Worm (Caenorhabditis elegans) whole organism, L4/young adult: ENCODE measurements around the gene math-23.

Experiments used
- dao-5 ChIP-seq: sonication (generic microtip); optimal IDR thresholded peaks from 2 replicates; lab custom pipeline; 2016; ENCODE audit warnings: missing genotype, missing genetic modification characterization, moderate library complexity, missing compliant biosample characterization
- him-1 ChIP-seq: sonication (generic microtip); optimal IDR thresholded peaks from 2 replicates; lab custom pipeline; 2016; ENCODE audit warnings: missing genotype, missing genetic modification reagents, missing genetic modification characterization, missing compliant biosample characterization

DNA sequence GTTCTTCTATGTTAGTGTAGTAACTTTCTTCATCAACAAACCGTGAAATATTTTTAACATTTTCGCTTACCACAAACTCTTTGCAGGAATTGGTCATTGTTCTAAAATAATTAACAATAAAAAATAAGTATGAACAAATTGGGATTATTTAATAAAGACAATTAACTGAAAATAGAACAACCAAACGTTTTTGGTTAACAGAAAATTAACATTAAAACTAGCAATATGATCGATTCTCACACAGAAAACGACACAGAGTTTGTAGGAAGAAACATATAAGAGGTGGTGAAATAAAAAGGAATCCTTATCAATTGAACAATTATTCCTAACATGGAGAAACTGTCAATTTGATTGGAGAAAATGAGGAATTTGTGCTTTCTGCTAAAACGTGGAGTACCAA, 23.4 kb upstream of the math-23 start, which contains the start of gene math-16:
- TF ChIP-seq him-1: no peak
- TF ChIP-seq dao-5 (tag; lab: Kevin White, UChicago): no peak
